Fruit fly (Drosophila melanogaster): Measurements from ENCODE around the gene PICK1.

dm6 chr2L:12678286-12678685 is 16.5 kb upstream of the PICK1 start:
- no peak for TF ChIP-seq CG8478 (optimal IDR thresholded peaks at IDR 0.05)
- TF ChIP-seq pan (optimal IDR thresholded peaks at IDR 0.05), result no peak
